Worm (Caenorhabditis elegans) whole organism, early embryonic: ENCODE results near the gene fbxa-154.

Source experiments
- aly-1 ChIP-seq: sonication (generic microtip); optimal IDR thresholded peaks from 2 replicates; lab custom pipeline; 2016; ENCODE audit warnings: missing genetic modification characterization, missing compliant biosample characterization
- ama-1 ChIP-seq: fragments of 150-350 bp; optimal IDR thresholded peaks from 2 replicates; lab custom pipeline; 2014
- flt-1 ChIP-seq: fragments of 200-800 bp; sonication (Bioruptor generic); IDR thresholded peaks from 2 replicates; pipeline ENCODE4 v1.3.6; 2022; ENCODE audit warnings: missing genetic modification characterization, missing compliant biosample characterization
- hmbx-1 ChIP-seq: sonication (generic microtip); optimal IDR thresholded peaks from 2 replicates; lab custom pipeline; 2016; ENCODE audit warnings: mild to moderate bottlenecking, missing genetic modification characterization, missing compliant biosample characterization
- hmg-4 ChIP-seq: fragments of 200-800 bp; sonication (Bioruptor generic); optimal IDR thresholded peaks from 2 replicates; lab custom pipeline; 2018; ENCODE audit warnings: mild to moderate bottlenecking, missing genetic modification characterization, missing compliant biosample characterization
- hnd-1 ChIP-seq: sonication (generic microtip); optimal IDR thresholded peaks from 2 replicates; lab custom pipeline; 2016; ENCODE audit warnings: missing genetic modification characterization, missing compliant biosample characterization
- scrt-1 ChIP-seq: fragments of 200-800 bp; sonication (Bioruptor generic); IDR thresholded peaks from 2 replicates; pipeline ENCODE4 v1.3.6; 2022; ENCODE audit warnings: missing genetic modification characterization, missing compliant biosample characterization
- tbx-11 ChIP-seq: fragments of 200-800 bp; sonication (Bioruptor generic); IDR thresholded peaks from 2 replicates; pipeline ENCODE4 v1.3.6; 2022; ENCODE audit warnings: missing genetic modification characterization, missing compliant biosample characterization
- tra-4 ChIP-seq: sonication (generic microtip); optimal IDR thresholded peaks from 2 replicates; lab custom pipeline; 2017; ENCODE audit warnings: missing genetic modification characterization, missing compliant biosample characterization

- TF ChIP-seq tbx-11 (GFP tag; lab: Robert Waterston, UW) (no peak), scrt-1 (GFP tag; lab: Robert Waterston, UW) (no peak), aly-1 (tag; lab: Kevin White, UChicago) (no peak), flt-1 (GFP tag; lab: Robert Waterston, UW) (no peak), ama-1 (lab: Kevin White, UChicago) (no peak), tra-4 (no peak), hmbx-1 (no peak), hmg-4 (GFP tag; lab: Kevin White, UChicago) (no peak), hnd-1 (tag; lab: Kevin White, UChicago) (no peak)
Measured at ce11 chrV:15638853-15639252, 33.9 kb upstream of the fbxa-154 start, which contains the start of gene srz-44.
